Fruit fly (Drosophila melanogaster): ENCODE data around the gene Ir75d.

Ir75d gene

dm6 chr3L:18896297-18896863 lies 14.6 kb downstream of the Ir75d start:
- TF ChIP-seq EcR (GFP tag; optimal IDR thresholded peaks at IDR 0.05) (peak; percentile 51), CG9948 (tag; optimal IDR thresholded peaks at IDR 0.05) (no peak), CG17806 (tag; optimal IDR thresholded peaks at IDR 0.05) (no peak), gl (tag; optimal IDR thresholded peaks at IDR 0.05) (no peak), CG15710 (tag; optimal IDR thresholded peaks at IDR 0.05) (no peak), CG4496 (GFP tag; IDR thresholded peaks at IDR 0.05) (0 out of 3 replicates have a peak, but pooled peaks have one; percentile 53), fd96Ca (GFP tag; IDR thresholded peaks at IDR 0.05) (no peak)

- TF ChIP-seq CG32121 (GFP tag; IDR thresholded peaks at IDR 0.05) (peak; percentile 27; the same call in 1 of the 2 replicates), CG34367 (tag; optimal IDR thresholded peaks at IDR 0.05) (no peak), CG13204 (GFP tag; optimal IDR thresholded peaks at IDR 0.05) (no peak), Pif1B (GFP tag; optimal IDR thresholded peaks at IDR 0.05) (no peak), Pif1A (GFP tag; optimal IDR thresholded peaks at IDR 0.05) (no peak), CG14655 (GFP tag; optimal IDR thresholded peaks at IDR 0.05) (no peak), fd96Ca (GFP tag; IDR thresholded peaks at IDR 0.05) (no peak), CG8301 (tag; optimal IDR thresholded peaks at IDR 0.05) (no peak), EcR (GFP tag; optimal IDR thresholded peaks at IDR 0.05) (no peak), CG4496 (GFP tag; IDR thresholded peaks at IDR 0.05) (peak; percentile 77), gl (tag; optimal IDR thresholded peaks at IDR 0.05) (no peak), Snoo (tag; optimal IDR thresholded peaks at IDR 0.05) (no peak), CG17806 (tag; optimal IDR thresholded peaks at IDR 0.05) (no peak), D1 (tag; optimal IDR thresholded peaks at IDR 0.05) (no peak), Ets98B (GFP tag; IDR thresholded peaks at IDR 0.05) (peak; percentile 63; the same call in 1 of the 2 replicates), CG15710 (tag; optimal IDR thresholded peaks at IDR 0.05) (no peak), rn (GFP tag; IDR thresholded peaks at IDR 0.05) (no peak), CG12605 (GFP tag; IDR thresholded peaks at IDR 0.05) (peak; percentile 46; the same call in 1 of the 2 replicates)
These were observed 15.9 kb downstream of the Ir75d start for dm6 chr3L:18895079-18895478.

- TF ChIP-seq CG8301 (tag; optimal IDR thresholded peaks at IDR 0.05) (no peak), EcR (GFP tag; optimal IDR thresholded peaks at IDR 0.05) (peak; percentile 83), Pif1A (GFP tag; optimal IDR thresholded peaks at IDR 0.05) (no peak)
These were observed 19.0 kb downstream of the Ir75d start, which contains the start of gene NijB for dm6 chr3L:18891986-18892385. Gene NijB (plus strand): TSS chr3L:18892383.

- TF ChIP-seq D1 (tag; optimal IDR thresholded peaks at IDR 0.05), result peak; percentile 98
- TF ChIP-seq fd96Ca (GFP tag; IDR thresholded peaks at IDR 0.05), result peak; percentile 65; the same call in 2 of the 3 replicates
- TF ChIP-seq gl (tag; optimal IDR thresholded peaks at IDR 0.05), result peak; percentile 90
- TF ChIP-seq CG32121 (GFP tag; IDR thresholded peaks at IDR 0.05), result peak; percentile 95
- TF ChIP-seq EcR (GFP tag; optimal IDR thresholded peaks at IDR 0.05), result peak; percentile 70
- TF ChIP-seq CG12605 (GFP tag; IDR thresholded peaks at IDR 0.05), result peak; percentile 81
- TF ChIP-seq CG13204 (GFP tag; optimal IDR thresholded peaks at IDR 0.05), result peak; percentile 94
- TF ChIP-seq CG17806 (tag; optimal IDR thresholded peaks at IDR 0.05), result peak; percentile 99
- peak; percentile 99 for TF ChIP-seq CG8301 (tag; optimal IDR thresholded peaks at IDR 0.05)
- TF ChIP-seq CG10348 (GFP tag; IDR thresholded peaks at IDR 0.05), result peak; percentile 69; the same call in 1 of the 2 replicates
- peak; percentile 94 for TF ChIP-seq Pif1A (GFP tag; optimal IDR thresholded peaks at IDR 0.05)
- peak; percentile 88 for TF ChIP-seq CG4496 (GFP tag; IDR thresholded peaks at IDR 0.05)
- TF ChIP-seq CG8159 (tag; optimal IDR thresholded peaks at IDR 0.05), result peak; percentile 98
- TF ChIP-seq CG15710 (tag; optimal IDR thresholded peaks at IDR 0.05), result peak; percentile 99
- peak; percentile 99 for TF ChIP-seq CG34367 (tag; optimal IDR thresholded peaks at IDR 0.05)
- peak; percentile 96 for TF ChIP-seq Pif1B (GFP tag; optimal IDR thresholded peaks at IDR 0.05)
- TF ChIP-seq CG14655 (GFP tag; optimal IDR thresholded peaks at IDR 0.05), result peak; percentile 100
- TF ChIP-seq rn (GFP tag; IDR thresholded peaks at IDR 0.05), result peak; percentile 81
- TF ChIP-seq CG9948 (tag; optimal IDR thresholded peaks at IDR 0.05), result peak; percentile 99
- TF ChIP-seq Snoo (tag; optimal IDR thresholded peaks at IDR 0.05), result peak; percentile 99
- TF ChIP-seq Ets98B (GFP tag; IDR thresholded peaks at IDR 0.05), result peak; percentile 80
These were observed 20.5 kb downstream of the Ir75d start, which contains the start of gene CG3961 for dm6 chr3L:18890283-18891175. Gene CG3961 (minus strand): TSS chr3L:18890483.

dm6 chr3L:18889222-18889866 lies 21.6 kb downstream of the Ir75d start:
- peak; percentile 47 for TF ChIP-seq CG8159 (tag; optimal IDR thresholded peaks at IDR 0.05)
- TF ChIP-seq rn (GFP tag; IDR thresholded peaks at IDR 0.05), result no peak
- peak; percentile 36 for TF ChIP-seq CG14655 (GFP tag; optimal IDR thresholded peaks at IDR 0.05)
- TF ChIP-seq gl (tag; optimal IDR thresholded peaks at IDR 0.05), result peak; percentile 62
- no peak for TF ChIP-seq CG13204 (GFP tag; optimal IDR thresholded peaks at IDR 0.05)
- TF ChIP-seq CG17806 (tag; optimal IDR thresholded peaks at IDR 0.05), result peak; percentile 4
- peak; percentile 72 for TF ChIP-seq Ets98B (GFP tag; IDR thresholded peaks at IDR 0.05)
- no peak for TF ChIP-seq CG9948 (tag; optimal IDR thresholded peaks at IDR 0.05)
- TF ChIP-seq CG10348 (GFP tag; IDR thresholded peaks at IDR 0.05), result no peak
- peak; percentile 19 for TF ChIP-seq Pif1A (GFP tag; optimal IDR thresholded peaks at IDR 0.05)
- TF ChIP-seq CG32121 (GFP tag; IDR thresholded peaks at IDR 0.05), result 0 out of 2 replicates have a peak, but pooled peaks have one; percentile 14
- TF ChIP-seq CG12605 (GFP tag; IDR thresholded peaks at IDR 0.05), result peak; percentile 56
- TF ChIP-seq Snoo (tag; optimal IDR thresholded peaks at IDR 0.05), result peak; percentile 16
- peak; percentile 26 for TF ChIP-seq CG8301 (tag; optimal IDR thresholded peaks at IDR 0.05)
- TF ChIP-seq EcR (GFP tag; optimal IDR thresholded peaks at IDR 0.05), result peak; percentile 71
- TF ChIP-seq CG4496 (GFP tag; IDR thresholded peaks at IDR 0.05), result peak; percentile 75; the same call in 2 of the 3 replicates
